Fruit fly (Drosophila melanogaster) S2 (cell line): ENCODE measurements around the gene Naxd.

ENCODE experiments used
- CG8478 ChIP-seq: fragments of >200 bp; optimal IDR thresholded peaks from 2 replicates; lab custom pipeline; 2018
- CTCF ChIP-seq, 2 experiments: fragments of >200 bp; optimal IDR thresholded peaks; 2 replicates each; lab custom pipeline; 2018

dm6 chr3L:19143940-19144571, 46.5 kb upstream of the Naxd start:
- TF ChIP-seq CTCF (optimal IDR thresholded peaks at IDR 0.05; lab: Kevin White, UChicago): no peak
- no peak for TF ChIP-seq CG8478 (lab: Kevin White, UChicago)
